Fruit fly (Drosophila melanogaster): ENCODE results near the gene Zw10.
A peak's percentile ranks its signal among the peaks of the same experiment; 100 is the strongest.

Gene Zw10

DNA sequence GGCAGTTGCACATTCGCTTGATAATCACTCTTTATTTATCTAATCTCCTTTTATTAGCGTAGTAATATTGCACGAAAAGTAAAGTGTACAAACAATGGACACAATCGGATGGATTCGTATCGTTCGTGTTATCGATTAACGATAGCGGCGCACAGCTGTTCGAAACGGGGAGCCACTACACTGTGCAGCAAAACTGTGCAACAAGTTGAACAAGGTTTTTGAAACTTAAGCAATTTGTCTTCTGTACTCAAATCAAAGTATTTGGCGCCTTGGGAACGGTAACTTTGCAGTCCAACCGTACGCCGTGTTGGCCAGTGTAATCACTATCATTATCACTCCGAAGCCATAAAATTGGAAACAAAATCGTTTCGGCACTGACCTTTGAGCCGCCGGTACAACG, 15.7 kb downstream of the Zw10 start, which contains the start of the genes Tsp3A and Seipin (continued):
- TF ChIP-seq CG15479 (GFP tag; optimal IDR thresholded peaks at IDR 0.05): peak; percentile 18
- TF ChIP-seq CG15601 (tag; optimal IDR thresholded peaks at IDR 0.05): no peak
- peak; percentile 77 for TF ChIP-seq D19B (GFP tag; optimal IDR thresholded peaks at IDR 0.05)
- peak; percentile 65 for TF ChIP-seq CG8944 (GFP tag; optimal IDR thresholded peaks at IDR 0.05)
- peak; percentile 65 for TF ChIP-seq Scr (GFP tag; IDR thresholded peaks at IDR 0.05; ENCODE audit: partially characterized antibody)
- peak; percentile 86 for TF ChIP-seq CG10366 (GFP tag; IDR thresholded peaks at IDR 0.05)
- TF ChIP-seq mld (GFP tag; IDR thresholded peaks at IDR 0.05; ENCODE audit: partially characterized antibody): 0 out of 3 replicates have a peak, but pooled peaks have one; percentile 21
- peak; percentile 37 for TF ChIP-seq twi (tag; optimal IDR thresholded peaks at IDR 0.05)
- TF ChIP-seq zen2 (GFP tag; IDR thresholded peaks at IDR 0.05; ENCODE audit: partially characterized antibody): peak; percentile 16; the same call in 1 of the 3 replicates
- TF ChIP-seq rib (GFP tag; IDR thresholded peaks at IDR 0.05): peak; percentile 86
- TF ChIP-seq CG30403 (GFP tag; optimal IDR thresholded peaks at IDR 0.05): peak; percentile 79
- TF ChIP-seq btn (GFP tag; optimal IDR thresholded peaks at IDR 0.05): peak; percentile 58
- no peak for TF ChIP-seq fd102C (GFP tag; optimal IDR thresholded peaks at IDR 0.05)
- TF ChIP-seq tin (GFP tag; optimal IDR thresholded peaks at IDR 0.05): peak; percentile 65
- TF ChIP-seq Fer2 (tag; optimal IDR thresholded peaks at IDR 0.05): peak; percentile 65
- peak; percentile 88 for TF ChIP-seq Dek (tag; optimal IDR thresholded peaks at IDR 0.05)
- TF ChIP-seq nom (GFP tag; optimal IDR thresholded peaks at IDR 0.05): peak; percentile 94
- peak; percentile 69 for TF ChIP-seq ash1 (GFP tag; optimal IDR thresholded peaks at IDR 0.05)
- TF ChIP-seq tna (GFP tag; IDR thresholded peaks at IDR 0.05; ENCODE audit: partially characterized antibody): peak; percentile 27; the same call in 1 of the 2 replicates
- TF ChIP-seq CG9727 (GFP tag; optimal IDR thresholded peaks at IDR 0.05): peak; percentile 80
- peak; percentile 81 for TF ChIP-seq CG8924 (tag; optimal IDR thresholded peaks at IDR 0.05)
- no peak for TF ChIP-seq ac (GFP tag; optimal IDR thresholded peaks at IDR 0.05)
- TF ChIP-seq CG14710 (tag; optimal IDR thresholded peaks at IDR 0.05): peak; percentile 56
- peak; percentile 71 for TF ChIP-seq CG31224 (GFP tag; IDR thresholded peaks at IDR 0.05)
- TF ChIP-seq psq (GFP tag; optimal IDR thresholded peaks at IDR 0.05): peak; percentile 4
- peak; percentile 78 for TF ChIP-seq CG17361 (GFP tag; IDR thresholded peaks at IDR 0.05)
- peak; percentile 27 for TF ChIP-seq Hr3 (GFP tag; optimal IDR thresholded peaks at IDR 0.05)
- TF ChIP-seq CG18262 (tag; optimal IDR thresholded peaks at IDR 0.05): peak; percentile 78
- TF ChIP-seq CoRest (tag; optimal IDR thresholded peaks at IDR 0.05): peak; percentile 82
- TF ChIP-seq Stat92E (GFP tag; optimal IDR thresholded peaks at IDR 0.05): peak in 1 of 3 experiments; percentile 37
- TF ChIP-seq ro (GFP tag; IDR thresholded peaks at IDR 0.05): peak; percentile 6; the same call in 1 of the 2 replicates
- peak; percentile 57 for TF ChIP-seq pnt (GFP tag; optimal IDR thresholded peaks at IDR 0.05)
- TF ChIP-seq CG1529 (GFP tag; optimal IDR thresholded peaks at IDR 0.05): peak; percentile 48
- TF ChIP-seq dmrt11E (tag; optimal IDR thresholded peaks at IDR 0.05): peak; percentile 58
- TF ChIP-seq CG7357 (GFP tag; IDR thresholded peaks at IDR 0.05): peak; percentile 73
- peak; percentile 70 for TF ChIP-seq CG13287 (GFP tag; IDR thresholded peaks at IDR 0.05; ENCODE audit: partially characterized antibody)
- peak; percentile 73 for TF ChIP-seq CG12942 (GFP tag; optimal IDR thresholded peaks at IDR 0.05)
- peak; percentile 79 for TF ChIP-seq CG12299 (tag; optimal IDR thresholded peaks at IDR 0.05)
- TF ChIP-seq CG12659 (GFP tag; optimal IDR thresholded peaks at IDR 0.05): peak; percentile 88
- TF ChIP-seq CG11696 (GFP tag; IDR thresholded peaks at IDR 0.05): peak; percentile 75
- TF ChIP-seq ken (GFP tag; IDR thresholded peaks at IDR 0.05): peak; percentile 82; the same call in 2 of the 3 replicates
- TF ChIP-seq ham (GFP tag; IDR thresholded peaks at IDR 0.05): 0 out of 2 replicates have a peak, but pooled peaks have one; percentile 24
- TF ChIP-seq dpn (GFP tag; optimal IDR thresholded peaks at IDR 0.05): peak; percentile 75 to 89
- peak; percentile 38 to 87 for TF ChIP-seq crp (GFP tag; optimal IDR thresholded peaks at IDR 0.05)
- peak; percentile 33 for TF ChIP-seq CG14965 (GFP tag; optimal IDR thresholded peaks at IDR 0.05; ENCODE audit: borderline replicate concordance)
- TF ChIP-seq CG9609 (GFP tag; optimal IDR thresholded peaks at IDR 0.05): peak; percentile 77
- TF ChIP-seq CG30431 (GFP tag; optimal IDR thresholded peaks at IDR 0.05): peak; percentile 61
- TF ChIP-seq CG3407 (GFP tag; optimal IDR thresholded peaks at IDR 0.05): peak; percentile 57
- peak; percentile 82 for TF ChIP-seq ERR (GFP tag; optimal IDR thresholded peaks at IDR 0.05)
